Worm (Caenorhabditis elegans) whole organism, L2 larva: ENCODE measurements around the gene srbc-59.

Experiments
- C34F6.9 ChIP-seq: fragments of 150-350 bp; optimal IDR thresholded peaks from 2 replicates; lab custom pipeline; 2014; ENCODE audit warnings: missing biosample characterization, missing genetic modification characterization
- F13H6.1 ChIP-seq: sonication (generic microtip); optimal IDR thresholded peaks from 2 replicates; lab custom pipeline; 2016; ENCODE audit warnings: missing genetic modification characterization, missing compliant biosample characterization
- R02D3.7 ChIP-seq: fragments of 150-350 bp; optimal IDR thresholded peaks from 2 replicates; lab custom pipeline; 2014; ENCODE audit warnings: missing biosample characterization, missing genetic modification characterization
- Y55F3AM.14 ChIP-seq: fragments of 200-800 bp; sonication (Bioruptor generic); optimal IDR thresholded peaks from 2 replicates; lab custom pipeline; 2018; ENCODE audit warnings: mild to moderate bottlenecking, missing genetic modification characterization, missing compliant biosample characterization
- ZK546.5 ChIP-seq: sonication (generic microtip); optimal IDR thresholded peaks from 2 replicates; lab custom pipeline; 2017; ENCODE audit warnings: missing biosample characterization, missing genetic modification characterization
- alr-1 ChIP-seq: fragments of 150-350 bp; optimal IDR thresholded peaks from 2 replicates; lab custom pipeline; 2014; ENCODE audit warnings: missing biosample characterization, missing genetic modification characterization
- aly-2 ChIP-seq: fragments of 150-350 bp; optimal IDR thresholded peaks from 2 replicates; lab custom pipeline; 2014; ENCODE audit warnings: missing biosample characterization, missing genetic modification characterization
- ama-1 ChIP-seq: fragments of 150-350 bp; optimal IDR thresholded peaks from 2 replicates; lab custom pipeline; 2018; ENCODE audit warnings: inconsistent platforms
- blmp-1 ChIP-seq: sonication (generic microtip); optimal IDR thresholded peaks from 2 replicates; lab custom pipeline; 2017; ENCODE audit warnings: missing genetic modification characterization, mild to moderate bottlenecking, missing compliant biosample characterization, antibody characterized with exemption, moderate library complexity; ENCODE audit not compliant: insufficient read depth
- ceh-16 ChIP-seq: fragments of 150-350 bp; optimal IDR thresholded peaks from 2 replicates; lab custom pipeline; 2014; ENCODE audit warnings: missing biosample characterization, missing genetic modification characterization
- ceh-82 ChIP-seq: fragments of 150-350 bp; optimal IDR thresholded peaks from 2 replicates; lab custom pipeline; 2014; ENCODE audit warnings: missing biosample characterization, missing genetic modification characterization
- crh-2 ChIP-seq: sonication (generic microtip); optimal IDR thresholded peaks from 2 replicates; lab custom pipeline; 2017; ENCODE audit warnings: missing biosample characterization, missing genetic modification characterization
- egl-27 ChIP-seq: sonication (generic microtip); optimal IDR thresholded peaks from 3 replicates; lab custom pipeline; 2017; ENCODE audit warnings: missing biosample characterization, missing genetic modification reagents, missing genetic modification characterization
- elt-1 ChIP-seq: fragments of 150-350 bp; optimal IDR thresholded peaks from 2 replicates; lab custom pipeline; 2014; ENCODE audit warnings: missing biosample characterization, missing genetic modification characterization
- elt-3 ChIP-seq: sonication (generic microtip); optimal IDR thresholded peaks from 2 replicates; lab custom pipeline; 2017; ENCODE audit warnings: missing biosample characterization, missing genetic modification characterization
- fos-1 ChIP-seq: fragments of 150-350 bp; optimal IDR thresholded peaks from 2 replicates; lab custom pipeline; 2014; ENCODE audit warnings: missing biosample characterization, missing genetic modification characterization
- lin-11 ChIP-seq: fragments of 150-350 bp; sonication (generic microtip); optimal IDR thresholded peaks from 2 replicates; lab custom pipeline; 2014; ENCODE audit warnings: missing biosample characterization, missing genetic modification characterization, inconsistent platforms, mixed read lengths
- lin-13 ChIP-seq: fragments of 150-350 bp; optimal IDR thresholded peaks from 2 replicates; lab custom pipeline; 2014; ENCODE audit warnings: missing biosample characterization, missing genetic modification reagents, missing genetic modification characterization
- lin-39 ChIP-seq: fragments of 150-350 bp; optimal IDR thresholded peaks from 2 replicates; lab custom pipeline; 2014; ENCODE audit warnings: missing biosample characterization, missing genetic modification reagents, missing genetic modification characterization
- lsy-2 ChIP-seq, 2 experiments: fragments of 150-350 bp in 1 of 2; sonication (generic microtip) in 1 of 2; optimal IDR thresholded peaks; 2 replicates each; lab custom pipeline; 2014 to 2017; ENCODE audit warnings: missing biosample characterization in 2 of 2, missing genetic modification characterization in 2 of 2
- mbf-1 ChIP-seq: sonication (generic microtip); optimal IDR thresholded peaks from 2 replicates; lab custom pipeline; 2017; ENCODE audit warnings: missing biosample characterization, missing genetic modification characterization
- mdl-1 ChIP-seq, 2 experiments: fragments of 150-350 bp in 1 of 2; sonication (generic microtip) in 1 of 2; optimal IDR thresholded peaks; 2 replicates each; lab custom pipeline; 2017; ENCODE audit warnings: missing biosample characterization in 2 of 2, missing genetic modification characterization in 2 of 2
- nhr-10 ChIP-seq: sonication (generic microtip); optimal IDR thresholded peaks from 2 replicates; lab custom pipeline; 2017; ENCODE audit warnings: missing biosample characterization, missing genetic modification characterization
- nhr-11 ChIP-seq: fragments of 150-350 bp; optimal IDR thresholded peaks from 2 replicates; lab custom pipeline; 2014; ENCODE audit warnings: missing biosample characterization, missing genetic modification characterization
- nhr-12 ChIP-seq: fragments of 150-350 bp; optimal IDR thresholded peaks from 2 replicates; lab custom pipeline; 2014; ENCODE audit warnings: missing biosample characterization, missing genetic modification characterization
- nhr-129 ChIP-seq: fragments of 150-350 bp; optimal IDR thresholded peaks from 2 replicates; lab custom pipeline; 2014; ENCODE audit warnings: missing biosample characterization, missing genetic modification characterization
- nhr-21 ChIP-seq: fragments of 150-350 bp; optimal IDR thresholded peaks from 2 replicates; lab custom pipeline; 2014; ENCODE audit warnings: missing biosample characterization, missing genetic modification characterization
- nhr-23 ChIP-seq: fragments of 150-350 bp; optimal IDR thresholded peaks from 2 replicates; lab custom pipeline; 2014; ENCODE audit warnings: missing biosample characterization, missing genetic modification reagents, missing genetic modification characterization
- nhr-237 ChIP-seq: fragments of 150-350 bp; optimal IDR thresholded peaks from 2 replicates; lab custom pipeline; 2014; ENCODE audit warnings: missing biosample characterization, missing genetic modification characterization
- nhr-25 ChIP-seq: fragments of 150-350 bp; sonication (generic microtip); optimal IDR thresholded peaks from 3 replicates; lab custom pipeline; 2014; ENCODE audit warnings: missing biosample characterization, missing genetic modification characterization
- nhr-6 ChIP-seq: fragments of 150-350 bp; optimal IDR thresholded peaks from 2 replicates; lab custom pipeline; 2014; ENCODE audit warnings: missing biosample characterization, missing genetic modification characterization
- nhr-77 ChIP-seq: fragments of 150-350 bp; optimal IDR thresholded peaks from 2 replicates; lab custom pipeline; 2014; ENCODE audit warnings: missing biosample characterization, missing genetic modification characterization
- peb-1 ChIP-seq: fragments of 150-350 bp; optimal IDR thresholded peaks from 2 replicates; lab custom pipeline; 2014; ENCODE audit warnings: missing biosample characterization, missing genetic modification characterization
- sem-4 ChIP-seq: fragments of 150-350 bp; optimal IDR thresholded peaks from 2 replicates; lab custom pipeline; 2014; ENCODE audit warnings: missing biosample characterization, missing genetic modification reagents, missing genetic modification characterization
- skn-1 ChIP-seq: sonication (generic microtip); optimal IDR thresholded peaks from 2 replicates; lab custom pipeline; 2017; ENCODE audit warnings: missing biosample characterization, missing genetic modification characterization
- sma-3 ChIP-seq: sonication (generic microtip); optimal IDR thresholded peaks from 2 replicates; lab custom pipeline; 2016; ENCODE audit warnings: missing genetic modification reagents, missing genetic modification characterization, missing compliant biosample characterization
- sma-9 ChIP-seq, 2 experiments: fragments of 150-350 bp in 1 of 2; sonication (generic microtip) in 1 of 2; optimal IDR thresholded peaks; 2 replicates each; lab custom pipeline; 2014 to 2016; ENCODE audit warnings: missing genetic modification characterization in 2 of 2, mild to moderate bottlenecking in 1 of 2, missing biosample characterization in 1 of 2, missing compliant biosample characterization in 1 of 2, missing genetic modification reagents in 1 of 2, moderate library complexity in 1 of 2
- snpc-4 ChIP-seq: fragments of 150-350 bp; optimal IDR thresholded peaks from 2 replicates; lab custom pipeline; 2014; ENCODE audit warnings: missing biosample characterization, missing genetic modification characterization
- unc-39 ChIP-seq: fragments of 150-350 bp; optimal IDR thresholded peaks from 2 replicates; lab custom pipeline; 2014; ENCODE audit warnings: missing biosample characterization, missing genetic modification characterization
- unc-55 ChIP-seq: fragments of 150-350 bp; sonication (generic microtip); optimal IDR thresholded peaks from 3 replicates; lab custom pipeline; 2014; ENCODE audit warnings: missing biosample characterization, missing genetic modification reagents, missing genetic modification characterization
- unc-62 ChIP-seq: fragments of 150-350 bp; optimal IDR thresholded peaks from 2 replicates; lab custom pipeline; 2014; ENCODE audit warnings: missing biosample characterization, missing genetic modification reagents, missing genetic modification characterization
- zag-1 ChIP-seq: fragments of 150-350 bp; optimal IDR thresholded peaks from 2 replicates; lab custom pipeline; 2014; ENCODE audit warnings: missing biosample characterization, missing genetic modification characterization
- ztf-1 ChIP-seq: fragments of 200-800 bp; sonication (Bioruptor generic); conservative IDR thresholded peaks from 2 replicates; pipeline ENCODE4 v1.3.6; 2022; ENCODE audit warnings: missing genetic modification characterization, missing compliant biosample characterization
- ztf-11 ChIP-seq: sonication (generic microtip); optimal IDR thresholded peaks from 2 replicates; lab custom pipeline; 2017; ENCODE audit warnings: missing biosample characterization, missing genetic modification characterization
- ztf-4 ChIP-seq: fragments of 150-350 bp; optimal IDR thresholded peaks from 2 replicates; lab custom pipeline; 2014; ENCODE audit warnings: missing biosample characterization, missing genetic modification characterization

Gene srbc-59

DNA sequence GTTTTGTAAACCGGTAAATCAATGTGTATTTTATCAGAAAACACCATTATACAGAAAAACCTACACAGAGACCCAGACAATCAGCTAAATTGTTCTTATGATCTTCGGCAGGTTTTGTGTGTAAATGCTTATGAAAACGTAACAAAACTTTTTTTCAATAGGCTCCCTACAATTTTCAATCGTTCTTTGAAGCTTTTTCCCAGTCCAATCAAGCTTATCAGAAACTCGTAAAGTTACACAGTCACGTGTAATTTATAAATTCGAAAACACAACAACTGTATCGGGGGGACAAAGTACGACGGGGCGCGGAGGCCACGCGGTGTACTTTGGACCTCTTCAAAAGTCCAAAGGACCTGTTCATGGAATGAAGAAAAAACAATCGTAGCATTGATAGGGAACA, 48.2 kb upstream of the srbc-59 start:
- TF ChIP-seq ama-1 (lab: Kevin White, UChicago) = peak; percentile 63
- TF ChIP-seq mdl-1 (tag; optimal IDR thresholded peaks at IDR 0.05; lab: Kevin White, UChicago) = peak in 1 of 2 experiments; percentile 60
- TF ChIP-seq zag-1 (tag; lab: Kevin White, UChicago) = no peak
- peak; percentile 73 for TF ChIP-seq sma-3 (GFP tag; lab: Kevin White, UChicago)
- TF ChIP-seq nhr-237 (tag; lab: Kevin White, UChicago) = no peak
- TF ChIP-seq lin-39 (tag; lab: Kevin White, UChicago) = no peak
- peak; percentile 30 for TF ChIP-seq C34F6.9 (tag; lab: Kevin White, UChicago)
- peak; percentile 41 for TF ChIP-seq blmp-1 (tag; lab: Kevin White, UChicago)
- TF ChIP-seq ceh-16 = no peak
- no peak for TF ChIP-seq mbf-1 (tag; lab: Kevin White, UChicago)
- TF ChIP-seq ceh-82 = no peak
- TF ChIP-seq nhr-12 (tag; lab: Kevin White, UChicago) = no peak
- TF ChIP-seq peb-1 (tag; lab: Kevin White, UChicago) = no peak
- no peak for TF ChIP-seq elt-3 (tag; lab: Kevin White, UChicago)
- TF ChIP-seq unc-62 (GFP tag; lab: Kevin White, UChicago) = no peak
- peak; percentile 81 for TF ChIP-seq sma-9 (GFP tag; optimal IDR thresholded peaks at IDR 0.05; lab: Kevin White, UChicago)
- no peak for TF ChIP-seq sma-9 (tag; optimal IDR thresholded peaks at IDR 0.05; lab: Kevin White, UChicago)
- TF ChIP-seq ztf-4 (tag; lab: Kevin White, UChicago) = no peak
- TF ChIP-seq unc-55 = no peak
- TF ChIP-seq skn-1 = no peak
- peak; percentile 82 for TF ChIP-seq nhr-129 (tag; lab: Kevin White, UChicago)
- no peak for TF ChIP-seq egl-27
- no peak for TF ChIP-seq R02D3.7
- peak; percentile 20 for TF ChIP-seq fos-1
- TF ChIP-seq nhr-21 (tag; lab: Kevin White, UChicago) = peak; percentile 88
- TF ChIP-seq alr-1 (tag; lab: Kevin White, UChicago) = no peak
- TF ChIP-seq Y55F3AM.14 (GFP tag; lab: Kevin White, UChicago) = peak; percentile 92
- no peak for TF ChIP-seq ztf-1 (GFP tag; lab: Robert Waterston, UW)
- peak; percentile 52 for TF ChIP-seq F13H6.1 (tag; lab: Kevin White, UChicago)
- TF ChIP-seq nhr-25 (tag; lab: Kevin White, UChicago) = peak; percentile 67
- TF ChIP-seq crh-2 = peak; percentile 82
- TF ChIP-seq lsy-2 (tag; optimal IDR thresholded peaks at IDR 0.05; lab: Kevin White, UChicago) = peak in 1 of 2 experiments; percentile 62
- TF ChIP-seq aly-2 (tag; lab: Kevin White, UChicago) = no peak
- TF ChIP-seq lin-11 (tag; lab: Kevin White, UChicago) = no peak
- TF ChIP-seq ztf-11 (tag; lab: Kevin White, UChicago) = no peak

DNA sequence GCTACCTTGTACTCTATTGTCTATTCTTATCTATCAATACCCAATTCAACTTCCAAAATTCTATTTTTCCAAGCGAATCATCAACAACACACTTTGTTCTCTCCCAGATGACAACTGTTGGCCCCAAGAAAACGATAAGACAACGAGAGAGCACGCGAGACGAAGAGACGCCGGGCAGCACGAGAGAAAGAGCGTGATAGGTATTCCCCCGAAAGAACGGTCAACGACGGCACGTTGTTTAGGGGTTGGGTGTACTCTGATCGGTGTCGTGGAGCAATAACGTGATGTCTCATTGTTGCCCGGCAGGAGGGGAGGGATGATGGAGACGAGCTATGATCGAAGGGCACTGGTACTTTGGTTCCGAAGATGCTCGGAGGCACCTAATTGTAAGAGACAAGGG, 47.1 kb upstream of the srbc-59 start:
- TF ChIP-seq alr-1 (tag; lab: Kevin White, UChicago) (no peak), zag-1 (tag; lab: Kevin White, UChicago) (no peak), ztf-11 (tag; lab: Kevin White, UChicago) (no peak), lin-13 (peak; percentile 33), nhr-23 (tag; lab: Kevin White, UChicago) (no peak), skn-1 (no peak), unc-39 (tag; lab: Kevin White, UChicago) (no peak), aly-2 (tag; lab: Kevin White, UChicago) (no peak), elt-3 (tag; lab: Kevin White, UChicago) (no peak), R02D3.7 (no peak), nhr-6 (tag; lab: Kevin White, UChicago) (peak; percentile 49), egl-27 (peak; percentile 74), ztf-1 (GFP tag; lab: Robert Waterston, UW) (no peak), sma-9 (GFP tag; optimal IDR thresholded peaks at IDR 0.05; lab: Kevin White, UChicago) (peak; percentile 99), sma-9 (tag; optimal IDR thresholded peaks at IDR 0.05; lab: Kevin White, UChicago) (peak; percentile 46), nhr-10 (tag; lab: Kevin White, UChicago) (peak; percentile 13), C34F6.9 (tag; lab: Kevin White, UChicago) (peak; percentile 51), ceh-16 (no peak), lin-11 (tag; lab: Kevin White, UChicago) (no peak), nhr-11 (tag; lab: Kevin White, UChicago) (no peak), nhr-25 (tag; lab: Kevin White, UChicago) (peak; percentile 85), unc-62 (GFP tag; lab: Kevin White, UChicago) (peak; percentile 11), unc-55 (no peak), F13H6.1 (tag; lab: Kevin White, UChicago) (peak; percentile 97), ceh-82 (no peak), ama-1 (lab: Kevin White, UChicago) (peak; percentile 82), mdl-1 (tag; optimal IDR thresholded peaks at IDR 0.05; lab: Kevin White, UChicago) (peak; percentile 97 to 98), lin-39 (tag; lab: Kevin White, UChicago) (no peak), nhr-21 (tag; lab: Kevin White, UChicago) (peak; percentile 95), mbf-1 (tag; lab: Kevin White, UChicago) (no peak), elt-1 (tag; lab: Kevin White, UChicago) (no peak), sem-4 (tag; lab: Kevin White, UChicago) (peak; percentile 48), nhr-237 (tag; lab: Kevin White, UChicago) (no peak), lsy-2 (tag; optimal IDR thresholded peaks at IDR 0.05; lab: Kevin White, UChicago) (peak in 1 of 2 experiments; percentile 80), blmp-1 (tag; lab: Kevin White, UChicago) (peak; percentile 14), ZK546.5 (tag; lab: Kevin White, UChicago) (no peak), ztf-4 (tag; lab: Kevin White, UChicago) (peak; percentile 89), sma-3 (GFP tag; lab: Kevin White, UChicago) (peak; percentile 97), snpc-4 (tag; lab: Kevin White, UChicago) (peak; percentile 42), peb-1 (tag; lab: Kevin White, UChicago) (no peak), nhr-77 (peak; percentile 39), Y55F3AM.14 (GFP tag; lab: Kevin White, UChicago) (peak; percentile 94), nhr-129 (tag; lab: Kevin White, UChicago) (peak; percentile 96), crh-2 (peak; percentile 94), fos-1 (peak; percentile 83), nhr-12 (tag; lab: Kevin White, UChicago) (no peak)
